Fruit fly (Drosophila melanogaster): ENCODE measurements around the gene CatB.

Gene CatB

DNA sequence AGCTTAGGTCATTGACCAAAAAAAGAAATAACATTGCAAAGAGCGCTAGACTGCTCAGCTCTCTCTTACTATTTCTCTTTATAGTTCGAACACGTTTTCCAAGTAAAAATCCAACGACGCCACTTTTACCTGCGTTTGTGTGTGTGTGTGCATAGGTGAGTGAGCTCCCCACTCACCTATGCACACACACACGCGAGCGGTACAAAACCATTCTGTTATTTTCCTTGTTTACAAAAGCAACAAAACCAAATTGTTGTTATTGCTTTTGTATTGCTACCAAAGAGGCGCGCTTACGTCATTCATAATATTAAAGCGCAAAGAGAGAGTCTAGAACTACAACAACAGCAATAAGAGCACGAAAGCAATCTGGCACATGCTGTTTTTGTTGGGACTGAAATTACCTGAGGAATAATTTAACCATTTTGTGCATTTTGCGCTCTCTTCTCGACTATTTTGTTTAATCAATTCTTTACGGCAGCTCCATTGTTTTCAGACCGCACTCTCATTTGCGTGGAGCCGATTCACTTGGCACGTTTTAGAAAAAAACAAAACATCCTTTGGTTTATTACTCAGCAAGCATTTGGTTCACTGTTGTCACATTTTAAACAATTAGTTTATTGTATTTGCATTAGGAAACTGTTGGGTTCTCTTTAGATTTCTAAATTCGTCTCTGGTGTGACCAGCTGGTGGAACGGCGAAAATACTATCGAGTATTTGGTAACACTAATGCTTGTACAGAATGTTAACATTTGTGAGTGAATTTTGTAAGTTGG is 34.8 kb downstream of the CatB start, which contains the start of gene raw:
raw (minus strand) TSS at position 677 of the 773 bp plus-strand sequence.
- no peak for TF ChIP-seq usp (GFP tag; optimal IDR thresholded peaks at IDR 0.05)
- no peak for TF ChIP-seq Rel (GFP tag; optimal IDR thresholded peaks at IDR 0.05)
- peak; percentile 9 for TF ChIP-seq Rel (tag; optimal IDR thresholded peaks at IDR 0.05)
- peak in 1 of 2 experiments; percentile 51 for TF ChIP-seq dl (GFP tag; optimal IDR thresholded peaks at IDR 0.05; ENCODE audit: insufficient read depth in 1 of 2, partially characterized antibody in 2 of 2)
- no peak for TF ChIP-seq Jra (GFP tag; optimal IDR thresholded peaks at IDR 0.05)
- TF ChIP-seq sv (GFP tag; optimal IDR thresholded peaks at IDR 0.05) = no peak
- TF ChIP-seq br (GFP tag; optimal IDR thresholded peaks at IDR 0.05) = no peak
- no peak for TF ChIP-seq h (GFP tag; optimal IDR thresholded peaks at IDR 0.05)
- TF ChIP-seq dsf (GFP tag; optimal IDR thresholded peaks at IDR 0.05; ENCODE audit: borderline replicate concordance) = no peak
- no peak for TF ChIP-seq Myc (optimal IDR thresholded peaks at IDR 0.05)
- no peak for TF ChIP-seq ey (GFP tag; optimal IDR thresholded peaks at IDR 0.05)
- no peak for TF ChIP-seq tai (GFP tag; optimal IDR thresholded peaks at IDR 0.05)
- no peak for TF ChIP-seq CG32264 (GFP tag; optimal IDR thresholded peaks at IDR 0.05)
- no peak for TF ChIP-seq fru (GFP tag; optimal IDR thresholded peaks at IDR 0.05)
- peak; percentile 7 for TF ChIP-seq rgr (GFP tag; optimal IDR thresholded peaks at IDR 0.05)
- TF ChIP-seq N (GFP tag; optimal IDR thresholded peaks at IDR 0.05) = no peak
- peak; percentile 52 for TF ChIP-seq CrebA (GFP tag; optimal IDR thresholded peaks at IDR 0.05; ENCODE audit: borderline replicate concordance)
- no peak for TF ChIP-seq brk (GFP tag; optimal IDR thresholded peaks at IDR 0.05)
- TF ChIP-seq Hnf4 (GFP tag; optimal IDR thresholded peaks at IDR 0.05) = no peak
- no peak for TF ChIP-seq psq (GFP tag; optimal IDR thresholded peaks at IDR 0.05)
- TF ChIP-seq lola (GFP tag; optimal IDR thresholded peaks at IDR 0.05) = no peak
- TF ChIP-seq GATAd (GFP tag; optimal IDR thresholded peaks at IDR 0.05) = no peak
- no peak for TF ChIP-seq foxo (GFP tag; optimal IDR thresholded peaks at IDR 0.05)
- TF ChIP-seq Vsx2 (GFP tag; optimal IDR thresholded peaks at IDR 0.05; ENCODE audit: partially characterized antibody) = no peak
- TF ChIP-seq sage (GFP tag; optimal IDR thresholded peaks at IDR 0.05) = peak; percentile 21
- peak; percentile 31 for TF ChIP-seq Dif (GFP tag; optimal IDR thresholded peaks at IDR 0.05; ENCODE audit: partially characterized antibody)

DNA sequence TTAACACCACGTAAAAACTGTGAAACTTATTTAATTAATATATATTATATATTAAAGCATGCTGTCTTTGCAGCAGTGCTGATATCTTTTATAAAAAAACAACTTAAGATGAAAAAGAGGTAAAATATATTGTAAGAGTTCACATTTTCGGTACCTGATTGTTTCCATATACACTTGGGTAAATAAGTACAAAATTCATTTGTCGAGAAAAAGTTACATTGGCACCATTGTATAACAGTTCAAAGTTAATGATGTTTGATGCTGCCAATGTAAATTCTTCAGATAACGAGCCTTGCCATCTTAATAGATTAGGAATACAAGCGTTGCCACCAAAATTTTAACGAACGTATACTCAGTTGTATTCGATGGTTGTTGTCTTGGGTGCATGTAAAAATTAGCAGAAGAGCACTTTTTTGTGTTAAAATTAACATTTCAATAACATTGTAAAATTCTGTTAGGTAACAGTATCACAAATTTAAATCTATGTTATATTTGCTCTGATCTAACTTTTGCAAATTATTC is 35.4 kb downstream of the CatB start:
- no peak for TF ChIP-seq usp (GFP tag; optimal IDR thresholded peaks at IDR 0.05)
- TF ChIP-seq Myc (optimal IDR thresholded peaks at IDR 0.05) = peak; percentile 88
- no peak for TF ChIP-seq rgr (GFP tag; optimal IDR thresholded peaks at IDR 0.05)
- no peak for TF ChIP-seq Hr83 (GFP tag; optimal IDR thresholded peaks at IDR 0.05; ENCODE audit: poor library complexity, severe bottlenecking)
- TF ChIP-seq woc (GFP tag; optimal IDR thresholded peaks at IDR 0.05) = peak; percentile 24
- no peak for TF ChIP-seq N (GFP tag; optimal IDR thresholded peaks at IDR 0.05)
- TF ChIP-seq CG32264 (GFP tag; optimal IDR thresholded peaks at IDR 0.05) = no peak

DNA sequence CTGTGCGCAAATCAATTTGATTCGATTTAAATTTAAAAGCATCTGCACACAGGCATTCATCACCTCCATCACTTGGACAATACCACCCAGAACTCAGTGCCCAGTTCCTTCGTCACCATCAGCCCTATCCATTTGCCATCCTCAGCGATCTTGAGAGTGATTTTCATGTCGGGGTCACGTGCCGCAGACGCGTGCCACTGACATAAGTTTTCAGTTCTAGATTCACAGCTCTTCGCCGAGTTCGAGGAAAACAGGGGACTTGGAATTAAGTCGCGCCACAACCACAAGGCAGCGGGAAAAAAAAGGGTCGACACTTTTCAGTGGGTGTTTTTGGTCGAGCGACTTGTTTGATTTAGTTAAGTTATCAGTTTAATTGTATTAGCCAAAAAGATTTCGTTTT is 37.7 kb downstream of the CatB start:
- no peak for TF ChIP-seq br (GFP tag; optimal IDR thresholded peaks at IDR 0.05)
- TF ChIP-seq Dfd (GFP tag; optimal IDR thresholded peaks at IDR 0.05) = no peak
- TF ChIP-seq sage (GFP tag; optimal IDR thresholded peaks at IDR 0.05) = no peak
- TF ChIP-seq dl (GFP tag; optimal IDR thresholded peaks at IDR 0.05; ENCODE audit: insufficient read depth in 1 of 2, partially characterized antibody in 2 of 2) = no peak
- TF ChIP-seq CrebA (GFP tag; optimal IDR thresholded peaks at IDR 0.05; ENCODE audit: borderline replicate concordance) = no peak
- TF ChIP-seq GATAd (GFP tag; optimal IDR thresholded peaks at IDR 0.05) = no peak
- TF ChIP-seq OdsH (GFP tag; optimal IDR thresholded peaks at IDR 0.05) = no peak
- TF ChIP-seq Dif (GFP tag; optimal IDR thresholded peaks at IDR 0.05; ENCODE audit: partially characterized antibody) = no peak

- TF ChIP-seq CG32264 (GFP tag; optimal IDR thresholded peaks at IDR 0.05) = no peak
- TF ChIP-seq dsf (GFP tag; optimal IDR thresholded peaks at IDR 0.05; ENCODE audit: borderline replicate concordance) = no peak
- no peak for TF ChIP-seq dl (GFP tag; optimal IDR thresholded peaks at IDR 0.05; ENCODE audit: insufficient read depth in 1 of 2, partially characterized antibody in 2 of 2)
- TF ChIP-seq rgr (GFP tag; optimal IDR thresholded peaks at IDR 0.05) = peak; percentile 19
- peak; percentile 42 for TF ChIP-seq Sp1 (GFP tag; optimal IDR thresholded peaks at IDR 0.05)
- no peak for TF ChIP-seq sv (GFP tag; optimal IDR thresholded peaks at IDR 0.05)
- TF ChIP-seq h (GFP tag; optimal IDR thresholded peaks at IDR 0.05) = peak; percentile 53
- TF ChIP-seq sage (GFP tag; optimal IDR thresholded peaks at IDR 0.05) = no peak
- peak; percentile 20 for TF ChIP-seq psq (GFP tag; optimal IDR thresholded peaks at IDR 0.05)
- TF ChIP-seq lola (GFP tag; optimal IDR thresholded peaks at IDR 0.05) = no peak
- no peak for TF ChIP-seq jim (GFP tag; optimal IDR thresholded peaks at IDR 0.05)
- peak in 1 of 2 experiments; percentile 62 for TF ChIP-seq foxo (GFP tag; optimal IDR thresholded peaks at IDR 0.05)
- TF ChIP-seq N (GFP tag; optimal IDR thresholded peaks at IDR 0.05) = no peak
- TF ChIP-seq OdsH (GFP tag; optimal IDR thresholded peaks at IDR 0.05) = peak; percentile 30
- TF ChIP-seq dmrt93B (GFP tag; optimal IDR thresholded peaks at IDR 0.05) = no peak
- no peak for TF ChIP-seq Myc (optimal IDR thresholded peaks at IDR 0.05)
- peak; percentile 22 for TF ChIP-seq woc (GFP tag; optimal IDR thresholded peaks at IDR 0.05)
- TF ChIP-seq pan (optimal IDR thresholded peaks at IDR 0.05) = no peak
- no peak for TF ChIP-seq fru (GFP tag; optimal IDR thresholded peaks at IDR 0.05)
- no peak for TF ChIP-seq Dif (GFP tag; optimal IDR thresholded peaks at IDR 0.05; ENCODE audit: partially characterized antibody)
These were observed 41.0 kb downstream of the CatB start for dm6 chr2L:8746350-8746759.

All from whole organism, wandering third instar larva.